Worm (Caenorhabditis elegans): Measurements from ENCODE around the gene Y50D4B.2.

- TF ChIP-seq ceh-27 (GFP tag; optimal IDR thresholded peaks at IDR 0.05), result no peak
- no peak for TF ChIP-seq B0019.2 (GFP tag; conservative IDR thresholded peaks at IDR 0.05)
- no peak for TF ChIP-seq cebp-2 (GFP tag; IDR thresholded peaks at IDR 0.05)
- no peak for TF ChIP-seq ceh-79 (tag; optimal IDR thresholded peaks at IDR 0.05)
- TF ChIP-seq F22D6.2 (tag; optimal IDR thresholded peaks at IDR 0.05), result no peak
- no peak for TF ChIP-seq ama-1 (optimal IDR thresholded peaks at IDR 0.05)
- TF ChIP-seq ama-1 (GFP tag; optimal IDR thresholded peaks at IDR 0.05), result no peak
- no peak for TF ChIP-seq D2030.7 (GFP tag; IDR thresholded peaks at IDR 0.05)
- TF ChIP-seq somi-1 (GFP tag; optimal IDR thresholded peaks at IDR 0.05), result no peak
Measured at ce11 chrV:1053385-1053784, 47.0 kb upstream of the Y50D4B.2 start.
